Fruit fly (Drosophila melanogaster): ENCODE measurements around the gene KrT95D.

The KrT95D gene

DNA sequence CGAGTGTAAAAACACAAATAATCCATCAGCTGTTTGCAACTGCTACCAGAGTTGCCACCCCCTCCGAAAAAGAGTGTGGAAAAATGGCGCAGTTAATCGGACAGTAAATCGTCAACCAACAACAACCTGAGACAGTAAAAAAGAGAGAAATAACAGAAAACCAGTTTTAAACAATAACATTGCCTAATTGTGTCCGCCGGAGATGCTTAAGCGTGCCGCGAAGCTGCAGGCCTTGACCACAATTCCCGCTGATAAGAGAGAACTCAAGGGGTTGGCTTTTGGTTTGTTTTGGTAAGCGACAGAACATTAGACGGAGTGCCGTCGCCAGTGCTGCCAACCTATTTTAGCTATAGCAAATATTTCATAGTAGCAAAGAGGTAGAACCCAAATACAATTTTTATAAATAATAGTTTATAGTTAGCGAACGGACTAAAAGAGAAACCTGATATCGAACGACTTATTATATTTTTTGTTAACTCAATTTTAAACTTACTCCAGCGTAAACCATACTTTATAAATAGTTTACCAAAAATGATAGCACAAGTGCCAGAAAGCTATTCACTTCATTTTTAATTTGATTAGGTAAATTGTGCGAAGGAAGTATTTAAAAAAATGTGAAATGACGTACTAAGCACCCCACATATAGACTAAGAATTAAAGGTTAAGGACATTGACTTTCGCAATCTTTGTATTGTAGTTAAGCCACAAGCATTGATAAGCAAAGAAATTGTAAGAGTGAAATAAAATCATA is 19.2 kb upstream of the KrT95D start, which contains the start of the genes Atg6 and Pisd (continued):
- TF ChIP-seq HLH54F (GFP tag; optimal IDR thresholded peaks at IDR 0.05) (peak; percentile 27), insv (GFP tag; optimal IDR thresholded peaks at IDR 0.05) (peak in 1 of 2 experiments; percentile 9), CG6683 (GFP tag; optimal IDR thresholded peaks at IDR 0.05) (no peak), cato (GFP tag; optimal IDR thresholded peaks at IDR 0.05; ENCODE audit: borderline replicate concordance) (no peak), nau (GFP tag; optimal IDR thresholded peaks at IDR 0.05) (no peak), HLH3B (GFP tag; IDR thresholded peaks at IDR 0.05) (0 out of 2 replicates have a peak, but pooled peaks have one; percentile 24), NFAT (GFP tag; IDR thresholded peaks at IDR 0.05) (no peak), Rfx (GFP tag; IDR thresholded peaks at IDR 0.05) (peak; percentile 64), CG33213 (GFP tag; optimal IDR thresholded peaks at IDR 0.05) (no peak), CG14667 (GFP tag; IDR thresholded peaks at IDR 0.05) (no peak), cg (GFP tag; optimal IDR thresholded peaks at IDR 0.05) (peak; percentile 2), CG6791 (GFP tag; IDR thresholded peaks at IDR 0.05; ENCODE audit: partially characterized antibody) (no peak), Ada2b (GFP tag; IDR thresholded peaks at IDR 0.05) (no peak), CG34422 (GFP tag; IDR thresholded peaks at IDR 0.05) (peak; percentile 69; the same call in 1 of the 3 replicates), fru (optimal IDR thresholded peaks at IDR 0.05) (no peak), CG7745 (tag; optimal IDR thresholded peaks at IDR 0.05) (no peak), pzg (GFP tag; optimal IDR thresholded peaks at IDR 0.05) (peak; percentile 65), zf30C (GFP tag; optimal IDR thresholded peaks at IDR 0.05) (no peak), Stat92E (GFP tag; optimal IDR thresholded peaks at IDR 0.05) (no peak), al (GFP tag; IDR thresholded peaks at IDR 0.05) (0 out of 2 replicates have a peak, but pooled peaks have one; percentile 26), CG12155 (GFP tag; optimal IDR thresholded peaks at IDR 0.05) (no peak), CG1602 (GFP tag; optimal IDR thresholded peaks at IDR 0.05) (no peak), inv (GFP tag; IDR thresholded peaks at IDR 0.05; ENCODE audit: partially characterized antibody) (no peak), CG12659 (GFP tag; optimal IDR thresholded peaks at IDR 0.05) (peak; percentile 36), Neu2 (GFP tag; optimal IDR thresholded peaks at IDR 0.05; ENCODE audit: borderline replicate concordance) (peak; percentile 54), CG1024 (GFP tag; IDR thresholded peaks at IDR 0.05) (no peak), Sry-δ (GFP tag; optimal IDR thresholded peaks at IDR 0.05) (peak; percentile 54), Doc3 (GFP tag; IDR thresholded peaks at IDR 0.05; ENCODE audit: partially characterized antibody) (no peak), CG12744 (GFP tag; optimal IDR thresholded peaks at IDR 0.05) (no peak), btn (GFP tag; optimal IDR thresholded peaks at IDR 0.05) (no peak), CG32767 (GFP tag; IDR thresholded peaks at IDR 0.05) (no peak), Nf-YA (GFP tag; IDR thresholded peaks at IDR 0.05) (no peak), CG3163 (GFP tag; optimal IDR thresholded peaks at IDR 0.05) (no peak), CG3065 (GFP tag; optimal IDR thresholded peaks at IDR 0.05) (no peak), sens (GFP tag) (peak; percentile 78), peb (GFP tag; IDR thresholded peaks at IDR 0.05) (no peak), Fer1 (GFP tag; optimal IDR thresholded peaks at IDR 0.05) (peak; percentile 67), CG9215 (GFP tag; IDR thresholded peaks at IDR 0.05) (peak; percentile 50; the same call in 1 of the 2 replicates), CG4282 (GFP tag; optimal IDR thresholded peaks at IDR 0.05) (no peak), sd (tag; optimal IDR thresholded peaks at IDR 0.05) (peak; percentile 70), CG16863 (GFP tag; optimal IDR thresholded peaks at IDR 0.05) (no peak), CG10654 (GFP tag; optimal IDR thresholded peaks at IDR 0.05) (no peak), Mes4 (GFP tag; optimal IDR thresholded peaks at IDR 0.05) (no peak), MESR4 (GFP tag; optimal IDR thresholded peaks at IDR 0.05) (peak; percentile 91), gcm2 (GFP tag; optimal IDR thresholded peaks at IDR 0.05) (no peak), Dp (GFP tag; optimal IDR thresholded peaks at IDR 0.05) (peak; percentile 18), MTF-1 (GFP tag; optimal IDR thresholded peaks at IDR 0.05; ENCODE audit: borderline replicate concordance) (no peak), Spps (tag; optimal IDR thresholded peaks at IDR 0.05) (no peak), CG12391 (tag; optimal IDR thresholded peaks at IDR 0.05) (no peak), Dad (GFP tag; optimal IDR thresholded peaks at IDR 0.05) (no peak)

Measured in whole organism, embryonic.